Worm (Caenorhabditis elegans) whole organism, L3 larva: ENCODE data around the gene zag-1.

Source experiments
- R02D3.7 ChIP-seq: fragments of 150-350 bp; optimal IDR thresholded peaks from 2 replicates; lab custom pipeline; 2014; ENCODE audit warnings: missing biosample characterization, missing genetic modification characterization
- ZK546.5 ChIP-seq: sonication (generic microtip); optimal IDR thresholded peaks from 2 replicates; lab custom pipeline; 2017; ENCODE audit warnings: missing biosample characterization, missing genetic modification characterization
- aly-2 ChIP-seq: fragments of 150-350 bp; optimal IDR thresholded peaks from 2 replicates; lab custom pipeline; 2014; ENCODE audit warnings: missing biosample characterization, missing genetic modification characterization
- ceh-16 ChIP-seq: sonication (generic microtip); optimal IDR thresholded peaks from 2 replicates; lab custom pipeline; 2017; ENCODE audit warnings: missing biosample characterization, missing genetic modification characterization
- ceh-28 ChIP-seq: fragments of 150-350 bp; optimal IDR thresholded peaks from 2 replicates; lab custom pipeline; 2014; ENCODE audit warnings: missing biosample characterization, missing genetic modification reagents, missing genetic modification characterization
- ceh-9 ChIP-seq: sonication (generic microtip); optimal IDR thresholded peaks from 2 replicates; lab custom pipeline; 2018; ENCODE audit warnings: missing biosample characterization, missing genetic modification characterization
- egl-27 ChIP-seq: sonication (generic microtip); optimal IDR thresholded peaks from 4 replicates; lab custom pipeline; 2017; ENCODE audit warnings: missing biosample characterization, missing genetic modification reagents, missing genetic modification characterization
- egl-5 ChIP-seq: fragments of 150-350 bp; optimal IDR thresholded peaks from 2 replicates; lab custom pipeline; 2017; ENCODE audit warnings: missing biosample characterization, missing genetic modification reagents, missing genetic modification characterization, inconsistent platforms
- elt-2 ChIP-seq: sonication (generic microtip); optimal IDR thresholded peaks from 2 replicates; lab custom pipeline; 2016; ENCODE audit warnings: missing genetic modification reagents, mild to moderate bottlenecking, missing genetic modification characterization, missing compliant biosample characterization
- elt-3 ChIP-seq, 3 experiments: fragments of 150-350 bp in 1 of 3; sonication (generic microtip) in 2 of 3; optimal IDR thresholded peaks; 2 replicates in 2 of 3; 4 replicates in 1 of 3; lab custom pipeline; 2014 to 2017; ENCODE audit warnings: missing biosample characterization in 3 of 3, missing genetic modification characterization in 3 of 3
- eor-1 ChIP-seq, 2 experiments: fragments of 150-350 bp; optimal IDR thresholded peaks; 2 replicates each; lab custom pipeline; 2014 to 2018; ENCODE audit warnings: missing biosample characterization in 2 of 2, missing genetic modification characterization in 2 of 2
- fkh-10 ChIP-seq: sonication (generic microtip); optimal IDR thresholded peaks from 2 replicates; lab custom pipeline; 2017; ENCODE audit warnings: missing biosample characterization, missing genetic modification reagents, missing genetic modification characterization
- fkh-2 ChIP-seq: fragments of 150-350 bp; optimal IDR thresholded peaks from 2 replicates; lab custom pipeline; 2014; ENCODE audit warnings: missing biosample characterization, missing genetic modification reagents, missing genetic modification characterization
- lin-15B ChIP-seq: fragments of 150-350 bp; optimal IDR thresholded peaks from 2 replicates; lab custom pipeline; 2014; ENCODE audit warnings: missing biosample characterization, missing genetic modification characterization
- lsy-12 ChIP-seq: sonication (generic microtip); optimal IDR thresholded peaks from 2 replicates; lab custom pipeline; 2016; ENCODE audit warnings: mild to moderate bottlenecking, missing genetic modification characterization, missing compliant biosample characterization
- mml-1 ChIP-seq: fragments of 150-350 bp; sonication (generic microtip); optimal IDR thresholded peaks from 3 replicates; lab custom pipeline; 2014; ENCODE audit warnings: missing biosample characterization, missing genetic modification characterization
- nfya-1 ChIP-seq: sonication (generic microtip); optimal IDR thresholded peaks from 2 replicates; lab custom pipeline; 2017; ENCODE audit warnings: missing genetic modification characterization, mild to moderate bottlenecking, missing compliant biosample characterization, antibody characterized with exemption, moderate library complexity; ENCODE audit not compliant: insufficient read depth
- nhr-11 ChIP-seq: fragments of 150-350 bp; optimal IDR thresholded peaks from 2 replicates; lab custom pipeline; 2014; ENCODE audit warnings: missing biosample characterization, missing genetic modification characterization
- nhr-12 ChIP-seq: fragments of 150-350 bp; optimal IDR thresholded peaks from 2 replicates; lab custom pipeline; 2014; ENCODE audit warnings: missing biosample characterization, missing genetic modification characterization
- nhr-23 ChIP-seq: fragments of 150-350 bp; optimal IDR thresholded peaks from 2 replicates; lab custom pipeline; 2014; ENCODE audit warnings: missing biosample characterization, missing genetic modification reagents, missing genetic modification characterization
- nhr-237 ChIP-seq: fragments of 150-350 bp; optimal IDR thresholded peaks from 2 replicates; lab custom pipeline; 2014; ENCODE audit warnings: missing biosample characterization, missing genetic modification characterization
- nhr-25 ChIP-seq: sonication (generic microtip); optimal IDR thresholded peaks from 2 replicates; lab custom pipeline; 2017; ENCODE audit warnings: missing biosample characterization, missing genetic modification characterization
- nhr-28 ChIP-seq: fragments of 150-350 bp; optimal IDR thresholded peaks from 2 replicates; lab custom pipeline; 2014; ENCODE audit warnings: missing biosample characterization, missing genetic modification characterization
- nhr-43 ChIP-seq: sonication (generic microtip); optimal IDR thresholded peaks from 2 replicates; lab custom pipeline; 2016; ENCODE audit warnings: mild to moderate bottlenecking, missing genetic modification characterization, missing compliant biosample characterization; ENCODE audit not compliant: poor library complexity, severe bottlenecking
- nhr-67 ChIP-seq: fragments of 150-350 bp; optimal IDR thresholded peaks from 2 replicates; lab custom pipeline; 2014; ENCODE audit warnings: missing biosample characterization, missing genetic modification characterization
- nhr-76 ChIP-seq: fragments of 150-350 bp; sonication (generic microtip); optimal IDR thresholded peaks from 5 replicates; lab custom pipeline; 2014; ENCODE audit warnings: missing biosample characterization, missing genetic modification characterization
- nhr-77 ChIP-seq: fragments of 150-350 bp; optimal IDR thresholded peaks from 2 replicates; lab custom pipeline; 2014; ENCODE audit warnings: missing biosample characterization, missing genetic modification characterization
- pha-4 ChIP-seq: fragments of 150-350 bp; optimal IDR thresholded peaks from 2 replicates; lab custom pipeline; 2014; ENCODE audit warnings: missing biosample characterization, missing genetic modification reagents, missing genetic modification characterization
- sea-2 ChIP-seq: fragments of 150-350 bp; sonication (generic microtip); optimal IDR thresholded peaks from 4 replicates; lab custom pipeline; 2014; ENCODE audit warnings: missing biosample characterization, missing genetic modification reagents, missing genetic modification characterization
- skn-1 ChIP-seq: fragments of 150-350 bp; optimal IDR thresholded peaks from 2 replicates; lab custom pipeline; 2014; ENCODE audit warnings: missing biosample characterization, missing genetic modification characterization
- tbx-2 ChIP-seq: sonication (generic microtip); optimal IDR thresholded peaks from 2 replicates; lab custom pipeline; 2016; ENCODE audit warnings: mild to moderate bottlenecking, missing genetic modification characterization, missing compliant biosample characterization
- unc-39 ChIP-seq: sonication (generic microtip); optimal IDR thresholded peaks from 4 replicates; lab custom pipeline; 2017; ENCODE audit warnings: missing biosample characterization, missing genetic modification characterization
- zag-1 ChIP-seq: fragments of 150-350 bp; optimal IDR thresholded peaks from 2 replicates; lab custom pipeline; 2014; ENCODE audit warnings: missing biosample characterization, missing genetic modification characterization
- ztf-4 ChIP-seq: fragments of 150-350 bp; optimal IDR thresholded peaks from 2 replicates; lab custom pipeline; 2014; ENCODE audit warnings: missing biosample characterization, missing genetic modification characterization

The zag-1 gene

ce11 chrIV:3885369-3885768, 29.7 kb downstream of the zag-1 start, which contains the start of gene oac-22:
Gene oac-22, plus strand, starts transcription at chrIV:3885669.
- TF ChIP-seq R02D3.7 (tag; lab: Kevin White, UChicago), result no peak
- TF ChIP-seq nhr-67 (tag; lab: Kevin White, UChicago), result no peak
- no peak for TF ChIP-seq fkh-2 (tag; lab: Kevin White, UChicago)
- TF ChIP-seq skn-1 (tag; lab: Kevin White, UChicago), result no peak
- TF ChIP-seq nhr-237 (tag; lab: Kevin White, UChicago), result no peak
- TF ChIP-seq unc-39 (tag; lab: Kevin White, UChicago), result no peak
- TF ChIP-seq elt-3 (tag; optimal IDR thresholded peaks at IDR 0.05; lab: Kevin White, UChicago), result no peak
- no peak for TF ChIP-seq nhr-76
- no peak for TF ChIP-seq aly-2 (tag; lab: Kevin White, UChicago)
- no peak for TF ChIP-seq eor-1 (tag; optimal IDR thresholded peaks at IDR 0.05; lab: Kevin White, UChicago)
- TF ChIP-seq pha-4 (tag; lab: Kevin White, UChicago), result no peak
- no peak for TF ChIP-seq nhr-43 (tag; lab: Kevin White, UChicago)
- no peak for TF ChIP-seq ztf-4 (tag; lab: Kevin White, UChicago)
- no peak for TF ChIP-seq ceh-9
- TF ChIP-seq nhr-25, result no peak
- TF ChIP-seq nhr-77 (tag; lab: Kevin White, UChicago), result no peak
- TF ChIP-seq nhr-23, result no peak
- no peak for TF ChIP-seq ceh-28 (tag; lab: Kevin White, UChicago)
- no peak for TF ChIP-seq sea-2 (GFP tag; lab: Kevin White, UChicago)

ce11 chrIV:3888963-3889362, 33.3 kb downstream of the zag-1 start, which contains the start of gene oac-21:
Gene oac-21, plus strand, starts transcription at chrIV:3889263.
- no peak for TF ChIP-seq elt-2 (tag; lab: Kevin White, UChicago)
- TF ChIP-seq nhr-67 (tag; lab: Kevin White, UChicago), result no peak
- no peak for TF ChIP-seq ZK546.5 (tag; lab: Kevin White, UChicago)
- TF ChIP-seq nhr-11 (tag; lab: Kevin White, UChicago), result no peak
- no peak for TF ChIP-seq mml-1
- TF ChIP-seq pha-4 (tag; lab: Kevin White, UChicago), result no peak
- no peak for TF ChIP-seq sea-2 (GFP tag; lab: Kevin White, UChicago)
- TF ChIP-seq nhr-12 (tag; lab: Kevin White, UChicago), result no peak
- TF ChIP-seq nfya-1 (tag; lab: Kevin White, UChicago), result no peak
- no peak for TF ChIP-seq ceh-9
- no peak for TF ChIP-seq ztf-4 (tag; lab: Kevin White, UChicago)
- TF ChIP-seq fkh-2 (tag; lab: Kevin White, UChicago), result no peak
- no peak for TF ChIP-seq egl-27 (tag; lab: Kevin White, UChicago)
- TF ChIP-seq egl-5 (tag; lab: Kevin White, UChicago), result no peak
- TF ChIP-seq R02D3.7 (tag; lab: Kevin White, UChicago), result no peak
- no peak for TF ChIP-seq nhr-43 (tag; lab: Kevin White, UChicago)
- no peak for TF ChIP-seq tbx-2 (tag; lab: Kevin White, UChicago)

ce11 chrIV:3892027-3892426, 36.4 kb downstream of the zag-1 start, which contains the start of gene F56D6.9:
Gene F56D6.9, plus strand, starts transcription at chrIV:3892327.
- TF ChIP-seq nhr-11 (tag; lab: Kevin White, UChicago), result no peak

ce11 chrIV:3894004-3894480, 38.4 kb downstream of the zag-1 start, which contains the start of gene F56D6.8:
Gene F56D6.8, minus strand, starts transcription at chrIV:3894430.
- TF ChIP-seq tbx-2 (tag; lab: Kevin White, UChicago), result no peak
- TF ChIP-seq ceh-16 (tag; lab: Kevin White, UChicago), result no peak
- TF ChIP-seq zag-1 (tag; lab: Kevin White, UChicago), result no peak
- TF ChIP-seq ceh-9, result no peak
- no peak for TF ChIP-seq lin-15B (tag; lab: Kevin White, UChicago)
- no peak for TF ChIP-seq nhr-43 (tag; lab: Kevin White, UChicago)
- no peak for TF ChIP-seq ztf-4 (tag; lab: Kevin White, UChicago)
- TF ChIP-seq fkh-10 (GFP tag; lab: Kevin White, UChicago), result no peak
- no peak for TF ChIP-seq nhr-11 (tag; lab: Kevin White, UChicago)
- TF ChIP-seq aly-2 (tag; lab: Kevin White, UChicago), result no peak
- no peak for TF ChIP-seq nhr-25
- TF ChIP-seq lsy-12 (tag; lab: Kevin White, UChicago), result no peak
- TF ChIP-seq skn-1 (tag; lab: Kevin White, UChicago), result no peak
- no peak for TF ChIP-seq eor-1 (tag; optimal IDR thresholded peaks at IDR 0.05; lab: Kevin White, UChicago)
- TF ChIP-seq ceh-28 (tag; lab: Kevin White, UChicago), result no peak
- no peak for TF ChIP-seq nhr-28 (tag; lab: Kevin White, UChicago)
